Fruit fly (Drosophila melanogaster): ENCODE measurements around the gene Acsf3.

Gene Acsf3

DNA sequence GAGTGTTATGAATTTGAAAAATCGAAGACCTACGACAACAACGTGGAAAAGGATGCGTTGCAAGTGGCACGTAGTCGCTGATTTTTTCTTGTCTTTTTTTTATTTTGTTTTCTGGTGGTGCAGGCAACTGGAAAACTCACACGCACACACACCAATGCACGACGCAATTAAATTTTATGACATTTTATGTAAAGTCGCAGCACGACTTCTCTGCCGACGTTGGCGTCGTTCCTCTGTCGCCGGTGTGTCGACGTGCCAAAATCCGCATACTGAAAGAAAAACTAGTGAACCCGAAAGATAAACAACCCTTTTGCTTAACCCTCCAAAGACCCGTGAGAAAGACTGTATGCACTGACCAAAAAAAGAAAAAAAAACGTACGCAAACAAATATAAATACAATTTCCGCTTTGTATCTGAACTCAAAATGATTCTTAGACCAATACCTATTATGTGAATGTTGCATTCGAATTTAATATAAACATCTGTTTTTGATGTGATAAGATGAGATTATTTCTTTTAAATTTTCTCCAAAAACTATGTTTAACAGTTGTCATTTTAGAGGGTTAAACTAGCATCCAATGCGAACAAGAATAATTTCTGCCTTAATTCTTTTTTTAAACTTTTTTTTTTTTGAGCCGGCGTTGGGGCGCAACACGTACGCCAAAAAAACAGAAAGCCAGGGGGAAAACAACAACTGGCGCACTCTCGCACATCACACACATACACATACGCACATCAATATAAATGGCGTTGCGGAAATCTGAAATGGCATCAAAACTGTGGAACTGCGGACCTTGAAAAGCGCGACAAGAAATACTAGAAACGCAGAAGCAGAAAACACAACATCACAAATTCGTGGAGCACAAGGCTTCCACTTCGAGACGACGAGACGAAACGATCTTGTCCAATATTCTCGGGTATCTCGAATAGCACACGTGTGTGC, 5.3 kb downstream of the Acsf3 start (continued):
- no peak for TF ChIP-seq Sry-δ (GFP tag; optimal IDR thresholded peaks at IDR 0.05)
- TF ChIP-seq Six4 (GFP tag; optimal IDR thresholded peaks at IDR 0.05), result no peak
- no peak for TF ChIP-seq insv (GFP tag; optimal IDR thresholded peaks at IDR 0.05)
- TF ChIP-seq vvl (GFP tag; IDR thresholded peaks at IDR 0.05), result peak; percentile 14; the same call in 1 of the 2 replicates
- TF ChIP-seq CG17186 (GFP tag; optimal IDR thresholded peaks at IDR 0.05), result no peak
- TF ChIP-seq sug (tag; optimal IDR thresholded peaks at IDR 0.05), result no peak
- 0 out of 3 replicates have a peak, but pooled peaks have one; percentile 26 for TF ChIP-seq CG2889 (GFP tag; IDR thresholded peaks at IDR 0.05)
- TF ChIP-seq CG7372 (GFP tag; IDR thresholded peaks at IDR 0.05), result no peak
- no peak for TF ChIP-seq pb (GFP tag; optimal IDR thresholded peaks at IDR 0.05)
- TF ChIP-seq E2f1 (GFP tag; IDR thresholded peaks at IDR 0.05), result no peak
- TF ChIP-seq pnt (GFP tag; optimal IDR thresholded peaks at IDR 0.05), result peak; percentile 5
- TF ChIP-seq Ptx1 (GFP tag; IDR thresholded peaks at IDR 0.05), result 0 out of 2 replicates have a peak, but pooled peaks have one; percentile 8
- no peak for TF ChIP-seq Tbp (GFP tag; optimal IDR thresholded peaks at IDR 0.05)
- no peak for TF ChIP-seq CG7928 (GFP tag; optimal IDR thresholded peaks at IDR 0.05)
- TF ChIP-seq CG30403 (GFP tag; optimal IDR thresholded peaks at IDR 0.05), result peak; percentile 58
- no peak for TF ChIP-seq CG34224 (GFP tag; IDR thresholded peaks at IDR 0.05; ENCODE audit: partially characterized antibody)
- TF ChIP-seq tgo (GFP tag; IDR thresholded peaks at IDR 0.05), result no peak
- no peak for TF ChIP-seq bowl (GFP tag; IDR thresholded peaks at IDR 0.05)
- no peak for TF ChIP-seq Sox102F (GFP tag; optimal IDR thresholded peaks at IDR 0.05)
- no peak for TF ChIP-seq Gsc (GFP tag; IDR thresholded peaks at IDR 0.05)
- TF ChIP-seq ranshi (GFP tag; IDR thresholded peaks at IDR 0.05), result no peak
- TF ChIP-seq CG10431 (GFP tag; optimal IDR thresholded peaks at IDR 0.05), result no peak
- peak; percentile 5 for TF ChIP-seq lmd (GFP tag; IDR thresholded peaks at IDR 0.05)
- no peak for TF ChIP-seq CG17612 (GFP tag; IDR thresholded peaks at IDR 0.05)
- no peak for TF ChIP-seq CG9437 (GFP tag; optimal IDR thresholded peaks at IDR 0.05)
- TF ChIP-seq CG8478 (optimal IDR thresholded peaks at IDR 0.05), result no peak
- TF ChIP-seq her (GFP tag; optimal IDR thresholded peaks at IDR 0.05), result peak; percentile 50
- TF ChIP-seq ab (GFP tag; optimal IDR thresholded peaks at IDR 0.05), result no peak
- TF ChIP-seq NC2α (GFP tag; optimal IDR thresholded peaks at IDR 0.05), result no peak
- no peak for TF ChIP-seq H2.0 (GFP tag; IDR thresholded peaks at IDR 0.05)
- TF ChIP-seq zfh1 (GFP tag; IDR thresholded peaks at IDR 0.05), result peak; percentile 41; the same call in 1 of the 3 replicates
- TF ChIP-seq Lpt (GFP tag; optimal IDR thresholded peaks at IDR 0.05), result no peak
- TF ChIP-seq Antp (GFP tag; optimal IDR thresholded peaks at IDR 0.05), result no peak
- peak; percentile 66 for TF ChIP-seq Rfx (GFP tag; IDR thresholded peaks at IDR 0.05)
- TF ChIP-seq en (GFP tag; optimal IDR thresholded peaks at IDR 0.05), result no peak
- TF ChIP-seq sens-2 (GFP tag; IDR thresholded peaks at IDR 0.05), result no peak
- TF ChIP-seq nerfin-1 (tag; optimal IDR thresholded peaks at IDR 0.05), result no peak
- TF ChIP-seq CG17912 (GFP tag; optimal IDR thresholded peaks at IDR 0.05), result no peak
- TF ChIP-seq CG12104 (GFP tag; optimal IDR thresholded peaks at IDR 0.05), result no peak
- no peak for TF ChIP-seq sr (GFP tag; IDR thresholded peaks at IDR 0.05)
- no peak; the same call in 1 of the 2 replicates for TF ChIP-seq wdn (GFP tag; IDR thresholded peaks at IDR 0.05)
- TF ChIP-seq sd (tag; optimal IDR thresholded peaks at IDR 0.05), result no peak
- TF ChIP-seq CG8765 (GFP tag; IDR thresholded peaks at IDR 0.05), result no peak
- no peak for TF ChIP-seq CG42726 (GFP tag; IDR thresholded peaks at IDR 0.05; ENCODE audit: partially characterized antibody)
- TF ChIP-seq BtbVII (GFP tag; optimal IDR thresholded peaks at IDR 0.05), result no peak
- TF ChIP-seq Hr39 (optimal IDR thresholded peaks at IDR 0.05), result no peak
- no peak for TF ChIP-seq HmgD (GFP tag; optimal IDR thresholded peaks at IDR 0.05)
- TF ChIP-seq CG6683 (GFP tag; optimal IDR thresholded peaks at IDR 0.05), result no peak
- TF ChIP-seq exex (tag; optimal IDR thresholded peaks at IDR 0.05), result no peak
- peak; percentile 24 for TF ChIP-seq CG12391 (tag; optimal IDR thresholded peaks at IDR 0.05)
- TF ChIP-seq kni (GFP tag; optimal IDR thresholded peaks at IDR 0.05), result no peak
